Fruit fly (Drosophila melanogaster): ENCODE data around the gene Snmp1.

- TF ChIP-seq CTCF (optimal IDR thresholded peaks at IDR 0.05) = no peak
- TF ChIP-seq CG8478 (optimal IDR thresholded peaks at IDR 0.05) = no peak
These were observed 21.6 kb upstream of the Snmp1 start for dm6 chr3R:21189520-21190180.

Measured in S2 (cell line).